Fruit fly (Drosophila melanogaster): ENCODE results near the gene Syn.

Syn gene

DNA sequence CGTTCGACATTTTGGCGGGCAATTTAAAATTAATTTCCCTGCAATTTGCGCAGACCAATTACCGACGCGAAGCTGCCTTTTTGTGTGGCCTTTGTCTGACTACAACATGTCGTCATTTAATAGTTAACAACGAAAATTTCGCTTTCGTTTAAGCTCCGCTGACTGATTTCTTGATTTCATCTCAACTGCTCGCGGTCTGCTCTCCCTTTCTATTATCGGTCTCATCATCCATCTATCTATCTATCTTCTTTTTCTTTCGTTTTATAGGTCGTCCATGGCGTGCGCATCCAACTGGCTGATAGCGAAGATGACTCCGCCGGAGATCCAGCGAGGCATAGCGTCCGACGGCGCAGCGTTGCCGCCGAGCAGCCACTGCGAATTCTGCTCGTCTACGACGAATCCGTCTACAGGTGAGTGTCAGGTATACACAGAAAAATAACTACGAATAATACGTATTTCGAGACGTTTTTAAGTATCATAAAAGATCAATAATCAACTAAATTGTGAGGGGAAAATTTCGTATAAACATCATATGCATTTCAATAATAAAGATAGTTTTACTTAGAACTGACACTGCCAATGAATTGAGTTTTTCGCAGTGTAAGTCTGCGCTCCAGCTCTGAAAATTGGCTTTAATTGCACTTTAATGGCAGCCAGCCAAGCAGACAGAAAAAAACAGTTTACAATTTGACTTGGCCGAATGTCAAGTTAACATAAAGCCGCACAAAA lies 36.4 kb upstream of the Syn start (continued):
- TF ChIP-seq CG6854 (GFP tag; optimal IDR thresholded peaks at IDR 0.05) (no peak), CG2875 (GFP tag; optimal IDR thresholded peaks at IDR 0.05) (no peak), Med (GFP tag) (peak; percentile 53), CG6254 (GFP tag; optimal IDR thresholded peaks at IDR 0.05) (peak; percentile 54), onecut (GFP tag; IDR thresholded peaks at IDR 0.05) (no peak), Sox100B (GFP tag; optimal IDR thresholded peaks at IDR 0.05) (peak; percentile 1), chm (GFP tag; IDR thresholded peaks at IDR 0.05) (no peak), CG8924 (tag; optimal IDR thresholded peaks at IDR 0.05) (no peak), seq (GFP tag; IDR thresholded peaks at IDR 0.05) (peak; percentile 19; the same call in 1 of the 2 replicates), da (GFP tag; optimal IDR thresholded peaks at IDR 0.05) (no peak), dm (GFP tag; optimal IDR thresholded peaks at IDR 0.05) (no peak), CG12391 (tag; optimal IDR thresholded peaks at IDR 0.05) (peak; percentile 41), BEAF-32 (GFP tag; optimal IDR thresholded peaks at IDR 0.05) (no peak), esg (GFP tag; conservative IDR thresholded peaks at IDR 0.05) (peak; percentile 39; the same call in 1 of the 2 replicates), lilli (GFP tag; optimal IDR thresholded peaks at IDR 0.05) (peak; percentile 15), CG15514 (GFP tag; optimal IDR thresholded peaks at IDR 0.05) (peak; percentile 17), crc (GFP tag; optimal IDR thresholded peaks at IDR 0.05) (no peak), CG6765 (GFP tag; optimal IDR thresholded peaks at IDR 0.05) (no peak), pum (GFP tag; optimal IDR thresholded peaks at IDR 0.05) (peak; percentile 20), hkb (optimal IDR thresholded peaks at IDR 0.05) (no peak), hkb (GFP tag; IDR thresholded peaks at IDR 0.05) (peak; percentile 63), CG14014 (GFP tag; IDR thresholded peaks at IDR 0.05) (peak; percentile 49; the same call in 1 of the 2 replicates), Ssrp (tag; optimal IDR thresholded peaks at IDR 0.05) (no peak), CG10366 (GFP tag; IDR thresholded peaks at IDR 0.05) (peak; percentile 60; the same call in 1 of the 2 replicates), z (GFP tag; IDR thresholded peaks at IDR 0.05) (no peak), CG10267 (tag; optimal IDR thresholded peaks at IDR 0.05) (no peak), CG12942 (GFP tag; optimal IDR thresholded peaks at IDR 0.05) (no peak), CoRest (tag; optimal IDR thresholded peaks at IDR 0.05) (peak; percentile 28), en (GFP tag; optimal IDR thresholded peaks at IDR 0.05) (no peak), Xrp1 (GFP tag; IDR thresholded peaks at IDR 0.05) (peak; percentile 59), dysf (GFP tag; IDR thresholded peaks at IDR 0.05) (peak; percentile 65), lmd (GFP tag; IDR thresholded peaks at IDR 0.05) (0 out of 2 replicates have a peak, but pooled peaks have one; percentile 40), slbo (GFP tag; IDR thresholded peaks at IDR 0.05) (peak; percentile 27; the same call in 1 of the 2 replicates), CG32772 (GFP tag; IDR thresholded peaks at IDR 0.05) (0 out of 2 replicates have a peak, but pooled peaks have one; percentile 8), Blimp-1 (GFP tag; optimal IDR thresholded peaks at IDR 0.05) (peak; percentile 90), Ptx1 (GFP tag; IDR thresholded peaks at IDR 0.05) (peak; percentile 67), chn (GFP tag; optimal IDR thresholded peaks at IDR 0.05) (peak; percentile 17), CG10979 (tag; optimal IDR thresholded peaks at IDR 0.05) (peak; percentile 14), otp (GFP tag; IDR thresholded peaks at IDR 0.05) (0 out of 3 replicates have a peak, but pooled peaks have one; percentile 10), Drgx (GFP tag; IDR thresholded peaks at IDR 0.05) (peak; percentile 83), ken (GFP tag; IDR thresholded peaks at IDR 0.05) (0 out of 3 replicates have a peak, but pooled peaks have one; percentile 32), oc (tag; optimal IDR thresholded peaks at IDR 0.05) (no peak), CG5245 (GFP tag; optimal IDR thresholded peaks at IDR 0.05) (peak; percentile 6), Abd-B (GFP tag; optimal IDR thresholded peaks at IDR 0.05) (peak; percentile 18), CG12769 (tag; optimal IDR thresholded peaks at IDR 0.05) (peak; percentile 20), Side (GFP tag; optimal IDR thresholded peaks at IDR 0.05) (no peak), CG15269 (tag; optimal IDR thresholded peaks at IDR 0.05) (peak; percentile 62), dimm (GFP tag; IDR thresholded peaks at IDR 0.05) (0 out of 2 replicates have a peak, but pooled peaks have one; percentile 9), NC2β (GFP tag; optimal IDR thresholded peaks at IDR 0.05) (no peak), grn (GFP tag; optimal IDR thresholded peaks at IDR 0.05) (peak; percentile 23)

Data from whole organism, embryonic.